Worm (Caenorhabditis elegans): ENCODE results near the gene ttm-2.

DNA sequence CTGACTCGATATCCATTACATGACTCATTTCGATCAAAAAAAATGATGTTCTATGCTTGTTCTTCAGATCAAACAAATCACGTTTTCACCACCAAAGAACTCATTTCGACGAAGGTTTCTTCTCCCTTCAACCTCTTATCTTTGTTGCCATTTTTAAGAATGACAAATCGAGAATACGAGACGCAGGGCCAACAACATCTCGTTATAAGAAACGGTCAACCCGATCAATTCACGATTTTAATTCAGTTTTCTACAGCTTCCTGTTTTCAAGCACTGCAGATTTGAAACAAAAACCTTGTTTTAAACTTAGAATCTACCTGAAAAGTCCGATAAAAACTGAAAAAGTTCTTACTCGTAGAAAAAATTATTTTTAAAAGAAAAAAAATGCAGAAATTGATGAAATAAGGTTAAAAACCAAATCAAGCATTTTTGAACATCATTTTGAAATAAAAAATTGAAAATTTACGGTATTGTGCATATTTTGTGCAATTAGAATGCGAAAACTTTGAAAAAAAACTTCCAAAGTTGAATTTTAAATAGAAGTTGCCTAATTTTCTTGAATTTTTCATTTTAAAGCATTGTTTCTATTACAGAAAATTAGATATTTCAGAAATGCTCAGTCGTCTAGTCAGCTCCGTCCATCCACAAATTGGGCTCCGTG, 24.5 kb downstream of the ttm-2 start, which contains the start of gene acs-11:
- TF ChIP-seq him-1 (tag; optimal IDR thresholded peaks at IDR 0.05) = no peak
- TF ChIP-seq dao-5 (tag; optimal IDR thresholded peaks at IDR 0.05) = no peak
